Worm (Caenorhabditis elegans): ENCODE results near the gene F58B4.3.

Gene F58B4.3

ce11 chrV:10951655-10952278 is 22.2 kb downstream of the F58B4.3 start, which contains the start of gene F17C11.4 (continued):
- TF ChIP-seq madf-10 (tag; optimal IDR thresholded peaks at IDR 0.05) (peak; percentile 64), T07F8.4 (tag; optimal IDR thresholded peaks at IDR 0.05) (no peak), unc-130 (GFP tag; optimal IDR thresholded peaks at IDR 0.05) (no peak), lin-26 (GFP tag; IDR thresholded peaks at IDR 0.05) (peak; percentile 66; the same call in 1 of the 2 replicates), nfya-2 (GFP tag; IDR thresholded peaks at IDR 0.05) (no peak), F52B5.7 (tag; optimal IDR thresholded peaks at IDR 0.05) (no peak), ztf-25 (GFP tag; IDR thresholded peaks at IDR 0.05) (no peak), die-1 (tag; optimal IDR thresholded peaks at IDR 0.05) (peak; percentile 33), egl-44 (GFP tag; IDR thresholded peaks at IDR 0.05) (0 out of 2 replicates have a peak, but pooled peaks have one; percentile 61), lin-40 (tag; optimal IDR thresholded peaks at IDR 0.05) (peak; percentile 67), B0261.1 (tag; optimal IDR thresholded peaks at IDR 0.05) (no peak), bed-2 (GFP tag; IDR thresholded peaks at IDR 0.05) (no peak), atf-7 (tag; optimal IDR thresholded peaks at IDR 0.05) (peak; percentile 62), efl-1 (GFP tag; optimal IDR thresholded peaks at IDR 0.05) (no peak), athp-1 (tag; optimal IDR thresholded peaks at IDR 0.05) (no peak), lsy-27 (tag; optimal IDR thresholded peaks at IDR 0.05; ENCODE audit: borderline replicate concordance, insufficient read depth) (no peak), rec-8 (tag; optimal IDR thresholded peaks at IDR 0.05) (no peak), tlf-1 (GFP tag; optimal IDR thresholded peaks at IDR 0.05) (no peak), pbrm-1 (GFP tag; IDR thresholded peaks at IDR 0.05) (no peak), unc-62 (GFP tag; optimal IDR thresholded peaks at IDR 0.05) (peak; percentile 41), nhr-120 (GFP tag; IDR thresholded peaks at IDR 0.05) (no peak), akir-1 (GFP tag; optimal IDR thresholded peaks at IDR 0.05) (no peak), nhr-27 (tag; optimal IDR thresholded peaks at IDR 0.05) (no peak), attf-3 (GFP tag; conservative IDR thresholded peaks at IDR 0.05) (no peak), nhr-90 (tag; optimal IDR thresholded peaks at IDR 0.05) (peak; percentile 29), zfh-2 (GFP tag; conservative IDR thresholded peaks at IDR 0.05) (peak; percentile 64), ceh-40 (GFP tag; IDR thresholded peaks at IDR 0.05) (no peak), ceh-91 (GFP tag; IDR thresholded peaks at IDR 0.05) (no peak), attf-6 (GFP tag; IDR thresholded peaks at IDR 0.05) (no peak), Y67H2A.10 (GFP tag; conservative IDR thresholded peaks at IDR 0.05) (no peak), T26A5.8 (tag; optimal IDR thresholded peaks at IDR 0.05) (no peak), somi-1 (GFP tag; optimal IDR thresholded peaks at IDR 0.05) (peak; percentile 85), dox-1 (GFP tag; IDR thresholded peaks at IDR 0.05) (no peak), ztf-28 (GFP tag; IDR thresholded peaks at IDR 0.05) (no peak), fkh-3 (tag; optimal IDR thresholded peaks at IDR 0.05) (no peak), F55B11.4 (tag; optimal IDR thresholded peaks at IDR 0.05; ENCODE audit: borderline replicate concordance, insufficient read depth) (no peak), B0019.2 (GFP tag; conservative IDR thresholded peaks at IDR 0.05) (no peak), dpff-1 (tag; optimal IDR thresholded peaks at IDR 0.05) (no peak), ZK185.1 (tag; optimal IDR thresholded peaks at IDR 0.05; ENCODE audit: poor library complexity, severe bottlenecking) (peak; percentile 62), let-526 (GFP tag; IDR thresholded peaks at IDR 0.05) (0 out of 2 replicates have a peak, but pooled peaks have one; percentile 68), egrh-3 (GFP tag; IDR thresholded peaks at IDR 0.05) (no peak), gei-17 (GFP tag; optimal IDR thresholded peaks at IDR 0.05) (peak; percentile 2), ztf-22 (GFP tag; optimal IDR thresholded peaks at IDR 0.05) (no peak), lag-1 (GFP tag; IDR thresholded peaks at IDR 0.05) (no peak), nhr-80 (tag; optimal IDR thresholded peaks at IDR 0.05) (peak; percentile 85), snpc-3.4 (tag; optimal IDR thresholded peaks at IDR 0.05) (no peak), D2030.7 (GFP tag; IDR thresholded peaks at IDR 0.05) (no peak), hsf-1 (GFP tag; IDR thresholded peaks at IDR 0.05) (no peak)

Data from whole organism, young adult.